Fruit fly (Drosophila melanogaster): ENCODE results near the gene Gs1l.

- no peak for TF ChIP-seq psq (optimal IDR thresholded peaks at IDR 0.05)
- no peak for TF ChIP-seq insv (optimal IDR thresholded peaks at IDR 0.05)
- TF ChIP-seq h (optimal IDR thresholded peaks at IDR 0.05), result no peak
- TF ChIP-seq ttk (optimal IDR thresholded peaks at IDR 0.05), result no peak
- no peak for TF ChIP-seq Myc (optimal IDR thresholded peaks at IDR 0.05)
- TF ChIP-seq Sin3A (optimal IDR thresholded peaks at IDR 0.05), result no peak
Measured at dm6 chr2L:4418819-4419218, 37.8 kb downstream of the Gs1l start.

Measured in Kc167 (cell line).